Worm (Caenorhabditis elegans) whole organism, midembryonic: ENCODE results near the gene F35E12.10.

Experiments used
- klf-2 ChIP-seq: fragments of 200-800 bp; sonication (Bioruptor generic); conservative IDR thresholded peaks from 2 replicates; pipeline ENCODE4 v1.3.6; 2022; ENCODE audit warnings: missing genetic modification reagents, missing genetic modification characterization, missing compliant biosample characterization
- ztf-29 ChIP-seq: fragments of 200-800 bp; sonication (Bioruptor generic); IDR thresholded peaks from 2 replicates; pipeline ENCODE4 v1.3.6; 2022; ENCODE audit warnings: missing genetic modification reagents, missing genetic modification characterization, missing compliant biosample characterization

DNA sequence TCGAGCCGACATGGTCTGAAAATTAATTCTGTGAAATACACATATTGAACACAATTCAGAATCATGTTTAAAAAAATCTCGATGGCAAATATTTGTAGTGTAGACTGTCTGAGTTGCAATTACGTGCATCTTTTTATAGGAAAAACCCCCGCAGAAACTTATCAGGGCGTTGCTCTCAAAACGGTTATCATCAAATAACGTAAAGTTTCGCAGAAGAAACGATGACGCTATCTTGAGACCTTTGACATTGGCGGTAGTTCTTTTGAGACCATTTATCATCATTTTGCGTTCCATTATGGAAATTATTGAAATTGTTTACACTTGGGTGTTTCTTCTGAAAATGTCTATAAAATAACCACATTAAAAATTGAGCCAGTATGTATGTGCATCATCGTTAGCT, 17.8 kb downstream of the F35E12.10 start, which contains the start of gene dct-17:
- TF ChIP-seq klf-2 (GFP tag; lab: Robert Waterston, UW), result no peak
- TF ChIP-seq ztf-29 (GFP tag; lab: Robert Waterston, UW), result no peak
